Fruit fly (Drosophila melanogaster): ENCODE data around the gene CkIIalpha-i1.

CkIIalpha-i1 gene

DNA sequence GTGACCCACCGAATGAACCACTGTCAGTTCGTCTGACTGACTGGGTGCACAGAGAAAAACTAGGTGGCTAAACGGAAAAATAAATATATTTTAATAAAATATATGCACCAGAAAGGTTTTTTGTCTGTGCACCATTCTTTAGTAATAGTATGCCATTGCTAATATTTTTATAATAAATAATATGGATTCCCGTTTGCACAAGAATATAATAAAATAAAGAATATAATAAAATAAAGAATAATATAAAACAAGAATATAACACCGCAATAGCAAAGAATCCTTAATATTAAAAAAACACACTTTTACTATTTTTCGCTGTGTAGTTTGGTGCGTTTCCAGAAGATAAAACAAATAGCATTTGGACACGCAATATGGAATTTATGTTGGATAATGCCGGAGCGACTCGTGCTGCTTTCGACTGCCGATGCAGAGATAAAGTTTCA, 47.8 kb upstream of the CkIIalpha-i1 start (continued):
- TF ChIP-seq Nf-YC (tag; optimal IDR thresholded peaks at IDR 0.05) (peak; percentile 27), Mrtf (GFP tag; IDR thresholded peaks at IDR 0.05) (peak; percentile 36; the same call in 1 of the 3 replicates), kni (GFP tag; optimal IDR thresholded peaks at IDR 0.05) (no peak), CG9727 (GFP tag; optimal IDR thresholded peaks at IDR 0.05) (peak; percentile 89), Optix (GFP tag; IDR thresholded peaks at IDR 0.05) (no peak), Dad (GFP tag; optimal IDR thresholded peaks at IDR 0.05) (no peak), Adf1 (GFP tag; IDR thresholded peaks at IDR 0.05) (no peak), nmo (GFP tag; optimal IDR thresholded peaks at IDR 0.05) (peak; percentile 84)

DNA sequence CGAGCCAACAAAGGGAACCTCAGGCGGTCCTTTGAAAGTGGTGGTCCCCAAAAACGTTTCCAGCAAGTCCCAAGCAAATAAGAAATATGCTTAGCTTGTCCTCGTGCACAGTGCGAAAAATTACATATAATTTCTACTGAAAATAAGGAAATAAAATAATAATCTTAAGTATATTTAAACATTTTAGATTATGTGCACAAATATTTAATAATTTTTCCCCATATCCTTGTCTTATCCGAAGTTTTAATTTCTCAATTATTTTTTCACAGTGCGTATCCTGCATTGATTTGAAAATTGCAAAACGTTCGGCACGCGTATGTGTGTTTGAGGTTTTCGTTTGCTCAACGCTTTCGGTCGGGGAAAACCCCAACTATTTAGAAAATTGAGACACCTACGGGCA, 45.2 kb upstream of the CkIIalpha-i1 start:
- no peak for TF ChIP-seq Dad (GFP tag; optimal IDR thresholded peaks at IDR 0.05)
- no peak for TF ChIP-seq seq (GFP tag; IDR thresholded peaks at IDR 0.05)
- peak; percentile 37 for TF ChIP-seq dmrt99B (tag; optimal IDR thresholded peaks at IDR 0.05)
- TF ChIP-seq CG7556 (GFP tag; optimal IDR thresholded peaks at IDR 0.05) = peak; percentile 11
- TF ChIP-seq CG31441 (GFP tag; IDR thresholded peaks at IDR 0.05) = 0 out of 2 replicates have a peak, but pooled peaks have one; percentile 18
- 0 out of 3 replicates have a peak, but pooled peaks have one; percentile 19 for TF ChIP-seq CG7357 (GFP tag; IDR thresholded peaks at IDR 0.05)
- TF ChIP-seq Fer1 (GFP tag; optimal IDR thresholded peaks at IDR 0.05) = peak; percentile 18
- TF ChIP-seq Hand (GFP tag; optimal IDR thresholded peaks at IDR 0.05) = peak; percentile 3
- TF ChIP-seq CG2678 (tag; optimal IDR thresholded peaks at IDR 0.05) = peak; percentile 28
- TF ChIP-seq CG2120 (GFP tag; optimal IDR thresholded peaks at IDR 0.05) = peak; percentile 18
- TF ChIP-seq Hr51 (GFP tag; optimal IDR thresholded peaks at IDR 0.05) = peak in 1 of 2 experiments; percentile 26
- peak; percentile 10 for TF ChIP-seq CG9727 (GFP tag; optimal IDR thresholded peaks at IDR 0.05)
- peak; percentile 3 for TF ChIP-seq CG18262 (tag; optimal IDR thresholded peaks at IDR 0.05)
- TF ChIP-seq Poxn (GFP tag; IDR thresholded peaks at IDR 0.05) = no peak
- TF ChIP-seq sens (GFP tag) = peak; percentile 68
- TF ChIP-seq zfh1 (GFP tag; IDR thresholded peaks at IDR 0.05) = peak; percentile 53; the same call in 2 of the 3 replicates
- TF ChIP-seq CG4404 (GFP tag; IDR thresholded peaks at IDR 0.05) = peak; percentile 24; the same call in 1 of the 2 replicates
- peak; percentile 50; the same call in 2 of the 3 replicates for TF ChIP-seq row (GFP tag; IDR thresholded peaks at IDR 0.05)
- peak; percentile 22 for TF ChIP-seq grau (tag; optimal IDR thresholded peaks at IDR 0.05)
- peak; percentile 18; the same call in 1 of the 2 replicates for TF ChIP-seq Xrp1 (GFP tag; IDR thresholded peaks at IDR 0.05)
- TF ChIP-seq CG33557 (GFP tag; optimal IDR thresholded peaks at IDR 0.05) = no peak
- TF ChIP-seq phol (tag; optimal IDR thresholded peaks at IDR 0.05) = peak; percentile 10
- TF ChIP-seq Blimp-1 (GFP tag; optimal IDR thresholded peaks at IDR 0.05) = no peak
- TF ChIP-seq Dp (GFP tag; optimal IDR thresholded peaks at IDR 0.05) = no peak
- TF ChIP-seq gem (tag; optimal IDR thresholded peaks at IDR 0.05) = peak; percentile 38
- peak; percentile 10 for TF ChIP-seq unpg (GFP tag; optimal IDR thresholded peaks at IDR 0.05)
- TF ChIP-seq CG18599 (GFP tag; optimal IDR thresholded peaks at IDR 0.05) = peak; percentile 41
- TF ChIP-seq slbo (GFP tag; IDR thresholded peaks at IDR 0.05) = peak; percentile 49; the same call in 1 of the 2 replicates
- TF ChIP-seq Ptx1 (GFP tag; IDR thresholded peaks at IDR 0.05) = 0 out of 2 replicates have a peak, but pooled peaks have one; percentile 13
- TF ChIP-seq Hmr (GFP tag; optimal IDR thresholded peaks at IDR 0.05) = peak; percentile 26
- TF ChIP-seq prd (optimal IDR thresholded peaks at IDR 0.05) = no peak
- peak; percentile 39; the same call in 1 of the 3 replicates for TF ChIP-seq prd (GFP tag; IDR thresholded peaks at IDR 0.05)
- no peak for TF ChIP-seq her (GFP tag; optimal IDR thresholded peaks at IDR 0.05)
- TF ChIP-seq CG17359 (tag; optimal IDR thresholded peaks at IDR 0.05) = peak; percentile 2
- peak; percentile 16 for TF ChIP-seq CG2712 (tag; optimal IDR thresholded peaks at IDR 0.05)
- TF ChIP-seq CG3281 (GFP tag; optimal IDR thresholded peaks at IDR 0.05) = peak; percentile 48
- TF ChIP-seq lab (GFP tag; optimal IDR thresholded peaks at IDR 0.05) = peak; percentile 46
- no peak for TF ChIP-seq CG1024 (GFP tag; IDR thresholded peaks at IDR 0.05)
- no peak for TF ChIP-seq cas (GFP tag; IDR thresholded peaks at IDR 0.05)
- peak; percentile 34; the same call in 1 of the 2 replicates for TF ChIP-seq CG6689 (GFP tag; IDR thresholded peaks at IDR 0.05)
- TF ChIP-seq CG11504 (tag; optimal IDR thresholded peaks at IDR 0.05) = peak; percentile 44
- peak; percentile 27 for TF ChIP-seq CG7839 (tag; optimal IDR thresholded peaks at IDR 0.05)
